Fruit fly (Drosophila melanogaster) whole organism: Measurements from ENCODE around the gene Rrp5.

ENCODE experiments used
- CG8478 ChIP-seq: fragments of >200 bp; optimal IDR thresholded peaks from 2 replicates; lab custom pipeline; 2018; ENCODE audit warnings: inconsistent platforms
- EcR ChIP-seq, 2 experiments: fragments of >200 bp; optimal IDR thresholded peaks; 2 replicates each; lab custom pipeline; 2017; ENCODE audit warnings: missing biosample characterization in 2 of 2, missing genetic modification characterization in 2 of 2, missing genetic modification reagents in 2 of 2
- pan ChIP-seq: fragments of >200 bp; optimal IDR thresholded peaks from 2 replicates; lab custom pipeline; 2017
- psq ChIP-seq: fragments of >200 bp; optimal IDR thresholded peaks from 2 replicates; lab custom pipeline; 2017
- usp ChIP-seq: fragments of >200 bp; optimal IDR thresholded peaks from 2 replicates; lab custom pipeline; 2017; ENCODE audit warnings: missing biosample characterization, missing genetic modification characterization, mixed read lengths

DNA sequence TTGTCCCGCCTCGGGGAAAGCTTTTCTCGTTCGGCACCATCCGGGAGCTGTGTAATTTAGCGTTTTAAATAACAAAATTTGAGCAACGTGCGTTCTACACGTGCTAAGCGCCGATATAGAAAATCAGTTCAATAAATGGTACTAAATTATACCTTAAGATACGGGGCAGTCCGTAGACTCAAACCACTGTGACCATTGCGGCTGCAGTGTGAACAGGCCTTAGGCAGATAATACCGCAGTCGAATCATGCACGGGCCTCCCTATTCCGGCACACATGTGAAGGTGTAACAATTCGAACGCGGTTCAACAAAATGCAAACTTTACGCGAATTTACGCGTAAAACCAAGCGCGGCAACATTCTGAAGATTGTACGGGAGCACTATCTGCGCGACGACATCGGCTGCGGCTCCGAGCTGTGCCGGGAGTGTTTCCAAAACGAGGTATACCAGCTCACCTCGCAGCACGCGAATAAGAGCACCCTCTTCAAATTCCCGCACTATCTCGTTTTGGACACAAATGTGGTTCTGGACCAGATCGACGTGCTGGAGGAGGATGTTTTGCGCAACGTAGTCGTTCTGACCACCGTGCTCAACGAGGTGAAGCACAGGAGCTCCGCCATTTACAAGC lies at the start of gene Rrp5, which contains the start of gene Dis3:
- TF ChIP-seq usp (GFP tag; lab: Kevin White, UChicago) (no peak), psq (no peak), pan (lab: Kevin White, UChicago) (no peak), EcR (GFP tag; optimal IDR thresholded peaks at IDR 0.05; lab: Kevin White, UChicago) (no peak), CG8478 (no peak)
